Worm (Caenorhabditis elegans) whole organism, midembryonic: ENCODE measurements around the gene F07A11.4.

Experiments
- T22C8.4 ChIP-seq: fragments of 200-800 bp; sonication (Bioruptor generic); IDR thresholded peaks from 2 replicates; pipeline ENCODE4 v1.3.6; 2022; ENCODE audit warnings: missing genetic modification characterization, missing compliant biosample characterization
- cog-1 ChIP-seq: sonication (generic microtip); optimal IDR thresholded peaks from 2 replicates; lab custom pipeline; 2016; ENCODE audit warnings: missing genetic modification characterization, missing compliant biosample characterization
- flt-1 ChIP-seq: fragments of 200-800 bp; sonication (Bioruptor generic); IDR thresholded peaks from 2 replicates; pipeline ENCODE4 v1.3.6; 2022; ENCODE audit warnings: missing genetic modification characterization, missing compliant biosample characterization
- klf-2 ChIP-seq: fragments of 200-800 bp; sonication (Bioruptor generic); conservative IDR thresholded peaks from 2 replicates; pipeline ENCODE4 v1.3.6; 2022; ENCODE audit warnings: missing genetic modification reagents, missing genetic modification characterization, missing compliant biosample characterization
- med-1 ChIP-seq: sonication (generic microtip); optimal IDR thresholded peaks from 2 replicates; lab custom pipeline; 2017; ENCODE audit warnings: missing genetic modification characterization, mild to moderate bottlenecking, missing compliant biosample characterization, antibody characterized with exemption, missing genetic modification reagents; ENCODE audit not compliant: insufficient read depth
- ztf-23 ChIP-seq: fragments of 200-800 bp; sonication (Bioruptor generic); IDR thresholded peaks from 2 replicates; pipeline ENCODE4 v1.3.6; 2022; ENCODE audit warnings: missing genetic modification reagents, missing genetic modification characterization, missing compliant biosample characterization
- ztf-29 ChIP-seq: fragments of 200-800 bp; sonication (Bioruptor generic); IDR thresholded peaks from 2 replicates; pipeline ENCODE4 v1.3.6; 2022; ENCODE audit warnings: missing genetic modification reagents, missing genetic modification characterization, missing compliant biosample characterization

- TF ChIP-seq T22C8.4 (GFP tag; lab: Robert Waterston, UW), result no peak
- no peak for TF ChIP-seq med-1 (GFP tag; lab: Kevin White, UChicago)
- no peak for TF ChIP-seq klf-2 (GFP tag; lab: Robert Waterston, UW)
- TF ChIP-seq ztf-29 (GFP tag; lab: Robert Waterston, UW), result no peak
- TF ChIP-seq ztf-23 (GFP tag; lab: Robert Waterston, UW), result no peak
- TF ChIP-seq flt-1 (GFP tag; lab: Robert Waterston, UW), result no peak
- no peak for TF ChIP-seq cog-1 (tag; lab: Kevin White, UChicago)
These were observed 44.5 kb upstream of the F07A11.4 start, which contains the start of gene F54D5.17 for ce11 chrII:11556338-11556737.
